Fruit fly (Drosophila melanogaster): Measurements from ENCODE around the gene CG46309.

The CG46309 gene

DNA sequence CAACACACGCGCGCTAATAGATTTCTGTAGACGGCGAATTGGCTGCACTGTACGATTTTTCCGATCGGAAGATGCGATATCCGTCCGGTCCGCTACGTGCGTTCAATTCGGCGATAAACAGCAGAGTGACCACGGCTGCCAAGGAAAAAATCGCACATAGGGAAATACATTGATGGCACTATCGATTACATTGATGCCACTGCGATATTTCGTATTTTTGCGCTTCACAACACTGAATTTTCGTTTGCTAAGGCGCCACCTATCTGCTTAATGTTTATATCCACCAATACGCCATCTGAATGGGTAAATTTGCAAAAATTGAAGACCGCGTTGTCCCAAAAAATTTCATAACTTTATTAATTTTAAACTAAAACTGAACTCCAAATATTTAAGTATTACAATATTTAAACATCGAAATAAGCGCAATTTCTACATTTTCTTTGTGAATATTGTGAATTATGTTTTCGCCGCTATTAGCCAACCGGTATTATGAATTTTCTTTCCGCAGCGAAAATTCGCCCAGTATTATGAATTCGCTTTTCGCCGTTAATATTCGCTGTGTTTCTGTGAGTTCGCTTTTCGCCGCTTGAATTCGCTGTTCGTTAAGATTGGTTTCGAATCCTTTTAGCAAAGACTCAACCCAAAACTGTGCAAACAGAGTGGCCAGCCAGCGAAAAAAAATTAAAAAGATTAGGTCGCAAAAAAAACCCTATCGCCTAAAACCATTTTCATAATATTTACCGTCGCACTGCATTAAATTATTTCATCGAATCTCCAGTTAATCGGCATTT is 36.2 kb upstream of the CG46309 start, which contains the start of the genes crp and pkaap:
Gene crp, minus strand, starts transcription at position 129 of the 791 bp plus-strand sequence.
Gene pkaap, plus strand, starts transcription at position 689 of the 791 bp plus-strand sequence.
- TF ChIP-seq CG32121 (GFP tag; IDR thresholded peaks at IDR 0.05): no peak
- peak; percentile 64 for TF ChIP-seq Pif1B (GFP tag; optimal IDR thresholded peaks at IDR 0.05)
- no peak for TF ChIP-seq Ets98B (GFP tag; IDR thresholded peaks at IDR 0.05)
- peak; percentile 18 for TF ChIP-seq gl (tag; optimal IDR thresholded peaks at IDR 0.05)
- peak; percentile 50 for TF ChIP-seq CG8159 (tag; optimal IDR thresholded peaks at IDR 0.05)
- no peak for TF ChIP-seq D1 (tag; optimal IDR thresholded peaks at IDR 0.05)
- TF ChIP-seq CG34367 (tag; optimal IDR thresholded peaks at IDR 0.05): peak; percentile 34
- TF ChIP-seq CG13204 (GFP tag; optimal IDR thresholded peaks at IDR 0.05): peak; percentile 48
- TF ChIP-seq CG12605 (GFP tag; IDR thresholded peaks at IDR 0.05): no peak
- TF ChIP-seq CG17806 (tag; optimal IDR thresholded peaks at IDR 0.05): peak; percentile 1
- TF ChIP-seq EcR (GFP tag; optimal IDR thresholded peaks at IDR 0.05): no peak
- TF ChIP-seq fd96Ca (GFP tag; IDR thresholded peaks at IDR 0.05): no peak
- TF ChIP-seq CG9948 (tag; optimal IDR thresholded peaks at IDR 0.05): no peak
- no peak for TF ChIP-seq rn (GFP tag; IDR thresholded peaks at IDR 0.05)
- TF ChIP-seq CG15710 (tag; optimal IDR thresholded peaks at IDR 0.05): peak; percentile 12
- TF ChIP-seq CG4496 (GFP tag; IDR thresholded peaks at IDR 0.05): no peak
- no peak for TF ChIP-seq CG8301 (tag; optimal IDR thresholded peaks at IDR 0.05)
- TF ChIP-seq CG14655 (GFP tag; optimal IDR thresholded peaks at IDR 0.05): no peak
- no peak for TF ChIP-seq Pif1A (GFP tag; optimal IDR thresholded peaks at IDR 0.05)
- no peak for TF ChIP-seq CG10348 (GFP tag; IDR thresholded peaks at IDR 0.05)
- peak; percentile 57 for TF ChIP-seq Snoo (tag; optimal IDR thresholded peaks at IDR 0.05)

- TF ChIP-seq CG8301 (tag; optimal IDR thresholded peaks at IDR 0.05): no peak
- TF ChIP-seq CG10348 (GFP tag; IDR thresholded peaks at IDR 0.05): no peak
- no peak for TF ChIP-seq CG12605 (GFP tag; IDR thresholded peaks at IDR 0.05)
- no peak for TF ChIP-seq Snoo (tag; optimal IDR thresholded peaks at IDR 0.05)
- TF ChIP-seq Pif1B (GFP tag; optimal IDR thresholded peaks at IDR 0.05): no peak
- no peak for TF ChIP-seq CG9948 (tag; optimal IDR thresholded peaks at IDR 0.05)
- TF ChIP-seq CG4496 (GFP tag; IDR thresholded peaks at IDR 0.05): no peak
- TF ChIP-seq Pif1A (GFP tag; optimal IDR thresholded peaks at IDR 0.05): no peak
- TF ChIP-seq fd96Ca (GFP tag; IDR thresholded peaks at IDR 0.05): no peak
- no peak for TF ChIP-seq rn (GFP tag; IDR thresholded peaks at IDR 0.05)
- TF ChIP-seq CG14655 (GFP tag; optimal IDR thresholded peaks at IDR 0.05): no peak
- no peak for TF ChIP-seq CG32121 (GFP tag; IDR thresholded peaks at IDR 0.05)
- TF ChIP-seq CG17806 (tag; optimal IDR thresholded peaks at IDR 0.05): no peak
- TF ChIP-seq CG13204 (GFP tag; optimal IDR thresholded peaks at IDR 0.05): no peak
- TF ChIP-seq Ets98B (GFP tag; IDR thresholded peaks at IDR 0.05): no peak
- TF ChIP-seq CG15710 (tag; optimal IDR thresholded peaks at IDR 0.05): no peak
- TF ChIP-seq D1 (tag; optimal IDR thresholded peaks at IDR 0.05): no peak
- TF ChIP-seq CG8159 (tag; optimal IDR thresholded peaks at IDR 0.05): no peak
- TF ChIP-seq gl (tag; optimal IDR thresholded peaks at IDR 0.05): no peak
Measured at dm6 chr2L:16287006-16287601, 35.5 kb upstream of the CG46309 start.

- TF ChIP-seq CG15710 (tag; optimal IDR thresholded peaks at IDR 0.05) (peak; percentile 62), CG34367 (tag; optimal IDR thresholded peaks at IDR 0.05) (peak; percentile 60), Snoo (tag; optimal IDR thresholded peaks at IDR 0.05) (peak; percentile 49), CG9948 (tag; optimal IDR thresholded peaks at IDR 0.05) (peak; percentile 74), CG32121 (GFP tag; IDR thresholded peaks at IDR 0.05) (no peak), CG10348 (GFP tag; IDR thresholded peaks at IDR 0.05) (no peak), D1 (tag; optimal IDR thresholded peaks at IDR 0.05) (no peak), gl (tag; optimal IDR thresholded peaks at IDR 0.05) (peak; percentile 76), rn (GFP tag; IDR thresholded peaks at IDR 0.05) (no peak), CG4496 (GFP tag; IDR thresholded peaks at IDR 0.05) (no peak), CG17806 (tag; optimal IDR thresholded peaks at IDR 0.05) (peak; percentile 75), CG12605 (GFP tag; IDR thresholded peaks at IDR 0.05) (no peak), Pif1A (GFP tag; optimal IDR thresholded peaks at IDR 0.05) (peak; percentile 83), CG8301 (tag; optimal IDR thresholded peaks at IDR 0.05) (peak; percentile 79), CG13204 (GFP tag; optimal IDR thresholded peaks at IDR 0.05) (peak; percentile 71), Pif1B (GFP tag; optimal IDR thresholded peaks at IDR 0.05) (peak; percentile 79), fd96Ca (GFP tag; IDR thresholded peaks at IDR 0.05) (no peak), CG8159 (tag; optimal IDR thresholded peaks at IDR 0.05) (peak; percentile 80), Ets98B (GFP tag; IDR thresholded peaks at IDR 0.05) (no peak), EcR (GFP tag; optimal IDR thresholded peaks at IDR 0.05) (peak; percentile 57), CG14655 (GFP tag; optimal IDR thresholded peaks at IDR 0.05) (peak; percentile 81)
Measured at dm6 chr2L:16286360-16287005, 34.9 kb upstream of the CG46309 start.

DNA sequence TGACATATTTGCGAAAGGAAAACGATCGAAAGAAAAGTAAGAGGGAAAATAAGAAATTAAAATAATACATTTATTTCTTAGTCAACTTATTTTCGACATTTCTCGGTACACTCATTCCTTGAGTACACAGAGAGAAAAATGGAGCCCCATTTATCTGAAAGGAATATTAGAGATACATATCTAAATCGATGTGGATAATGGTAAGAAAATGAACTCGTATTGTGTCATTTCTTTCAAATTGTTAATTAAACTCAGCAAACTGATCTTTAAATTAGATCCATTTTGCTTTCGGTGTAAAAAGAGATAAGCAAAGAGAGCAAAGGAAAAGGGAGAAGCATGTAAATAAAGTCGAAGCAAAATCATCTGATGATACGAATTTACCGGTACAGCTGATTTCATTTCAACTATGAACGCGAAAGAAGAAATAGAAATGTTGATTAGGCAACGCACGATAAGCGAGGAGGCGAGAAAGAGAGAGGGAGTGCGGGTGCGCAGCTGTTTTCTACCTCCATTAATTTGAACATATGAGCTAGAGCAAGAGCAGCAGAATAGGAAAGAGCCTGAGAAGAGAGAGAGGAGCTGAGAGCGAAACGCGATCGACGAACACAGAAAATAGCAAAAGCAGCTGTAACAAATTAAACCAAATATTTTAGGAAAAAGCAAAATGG is 34.2 kb upstream of the CG46309 start:
- TF ChIP-seq CG4496 (GFP tag; IDR thresholded peaks at IDR 0.05) (no peak), CG15710 (tag; optimal IDR thresholded peaks at IDR 0.05) (peak; percentile 84), CG13204 (GFP tag; optimal IDR thresholded peaks at IDR 0.05) (peak; percentile 39), CG9948 (tag; optimal IDR thresholded peaks at IDR 0.05) (peak; percentile 87), CG32121 (GFP tag; IDR thresholded peaks at IDR 0.05) (no peak), CG8301 (tag; optimal IDR thresholded peaks at IDR 0.05) (peak; percentile 83), CG8159 (tag; optimal IDR thresholded peaks at IDR 0.05) (peak; percentile 90), EcR (GFP tag; optimal IDR thresholded peaks at IDR 0.05) (no peak), gl (tag; optimal IDR thresholded peaks at IDR 0.05) (peak; percentile 70), rn (GFP tag; IDR thresholded peaks at IDR 0.05) (no peak), CG34367 (tag; optimal IDR thresholded peaks at IDR 0.05) (peak; percentile 83), fd96Ca (GFP tag; IDR thresholded peaks at IDR 0.05) (no peak), CG10348 (GFP tag; IDR thresholded peaks at IDR 0.05) (no peak), CG17806 (tag; optimal IDR thresholded peaks at IDR 0.05) (peak; percentile 92), Ets98B (GFP tag; IDR thresholded peaks at IDR 0.05) (no peak), Snoo (tag; optimal IDR thresholded peaks at IDR 0.05) (peak; percentile 86), D1 (tag; optimal IDR thresholded peaks at IDR 0.05) (peak; percentile 22), CG14655 (GFP tag; optimal IDR thresholded peaks at IDR 0.05) (peak; percentile 86), CG12605 (GFP tag; IDR thresholded peaks at IDR 0.05) (no peak), Pif1A (GFP tag; optimal IDR thresholded peaks at IDR 0.05) (peak; percentile 77), Pif1B (GFP tag; optimal IDR thresholded peaks at IDR 0.05) (peak; percentile 87)

Measured in whole organism, pupa.